Fruit fly (Drosophila melanogaster) whole organism, adult: ENCODE data around the gene Alp9.

Source experiments
- CG11617 ChIP-seq: fragments of 200-800 bp; sonication (Bioruptor generic); optimal IDR thresholded peaks from 2 replicates; lab custom pipeline; 2017; ENCODE audit warnings: mild to moderate bottlenecking, missing biosample characterization, missing genetic modification reagents, missing genetic modification characterization
- CG12768 ChIP-seq: fragments of 200-800 bp; sonication (Bioruptor generic); optimal IDR thresholded peaks from 2 replicates; lab custom pipeline; 2017; ENCODE audit warnings: missing biosample characterization, missing genetic modification characterization, mild to moderate bottlenecking, moderate library complexity, missing genetic modification reagents
- CG14711 ChIP-seq: fragments of 200-800 bp; sonication (Bioruptor generic); optimal IDR thresholded peaks from 2 replicates; lab custom pipeline; 2018; ENCODE audit warnings: missing biosample characterization, mild to moderate bottlenecking, missing genetic modification characterization, moderate library complexity
- CG1620 ChIP-seq: fragments of 200-800 bp; sonication (Bioruptor generic); optimal IDR thresholded peaks from 2 replicates; lab custom pipeline; 2016; ENCODE audit warnings: missing biosample characterization, missing genetic modification characterization
- CG33017 ChIP-seq: fragments of 200-800 bp; sonication (Bioruptor generic); optimal IDR thresholded peaks from 2 replicates; lab custom pipeline; 2018; ENCODE audit warnings: missing biosample characterization, mild to moderate bottlenecking, missing genetic modification characterization, moderate library complexity
- CG5204 ChIP-seq: fragments of 200-800 bp; sonication (Bioruptor generic); optimal IDR thresholded peaks from 2 replicates; lab custom pipeline; 2016; ENCODE audit warnings: missing biosample characterization, missing genetic modification characterization
- CG7045 ChIP-seq: fragments of 200-800 bp; sonication (Bioruptor generic); optimal IDR thresholded peaks from 2 replicates; lab custom pipeline; 2017; ENCODE audit warnings: missing biosample characterization, mild to moderate bottlenecking, missing genetic modification characterization
- CG7101 ChIP-seq: fragments of 200-800 bp; sonication (Bioruptor generic); optimal IDR thresholded peaks from 2 replicates; lab custom pipeline; 2018; ENCODE audit warnings: missing biosample characterization, mild to moderate bottlenecking, missing genetic modification characterization, moderate library complexity
- Clk ChIP-seq: fragments of 200-800 bp; sonication (Bioruptor generic); optimal IDR thresholded peaks from 2 replicates; lab custom pipeline; 2017; ENCODE audit warnings: missing biosample characterization, missing genetic modification characterization
- Crg-1 ChIP-seq: fragments of 200-800 bp; sonication (Bioruptor generic); optimal IDR thresholded peaks from 2 replicates; lab custom pipeline; 2016; ENCODE audit warnings: missing biosample characterization, missing genetic modification characterization
- Hr96 ChIP-seq: fragments of 200-800 bp; sonication (Bioruptor generic); optimal IDR thresholded peaks from 2 replicates; lab custom pipeline; 2016; ENCODE audit warnings: missing biosample characterization, missing genetic modification characterization
- Mnt ChIP-seq: fragments of 200-800 bp; sonication (Bioruptor generic); optimal IDR thresholded peaks from 2 replicates; lab custom pipeline; 2016; ENCODE audit warnings: missing biosample characterization, mild to moderate bottlenecking, missing genetic modification characterization
- cic ChIP-seq: fragments of 200-800 bp; sonication (Bioruptor generic); optimal IDR thresholded peaks from 2 replicates; lab custom pipeline; 2017; ENCODE audit warnings: missing biosample characterization, mild to moderate bottlenecking, missing genetic modification characterization, moderate library complexity
- cnc ChIP-seq, 2 experiments: fragments of >200 bp; optimal IDR thresholded peaks; 2 replicates each; lab custom pipeline; 2017
- kay ChIP-seq: fragments of 200-800 bp; sonication (Bioruptor generic); peaks from one replicate; lab custom pipeline; 2016; ENCODE audit warnings: missing biosample characterization, missing genetic modification characterization, borderline replicate concordance
- ovo ChIP-seq: fragments of 200-800 bp; sonication (Bioruptor generic); optimal IDR thresholded peaks from 2 replicates; lab custom pipeline; 2016; ENCODE audit warnings: missing biosample characterization, missing genetic modification characterization
- pad ChIP-seq: fragments of 200-800 bp; sonication (Bioruptor generic); optimal IDR thresholded peaks from 3 replicates; lab custom pipeline; 2017; ENCODE audit warnings: missing biosample characterization, missing genetic modification characterization, mild to moderate bottlenecking, moderate library complexity, missing genetic modification reagents
- tj ChIP-seq: fragments of 200-800 bp; sonication (Bioruptor generic); optimal IDR thresholded peaks from 3 replicates; lab custom pipeline; 2017; ENCODE audit warnings: missing biosample characterization, mild to moderate bottlenecking, missing genetic modification characterization, moderate library complexity
- toe ChIP-seq: fragments of 200-800 bp; sonication (Bioruptor generic); optimal IDR thresholded peaks from 2 replicates; lab custom pipeline; 2016; ENCODE audit warnings: missing biosample characterization, missing genetic modification characterization

Gene Alp9

dm6 chr3L:5625121-5625667, 29.9 kb downstream of the Alp9 start:
- TF ChIP-seq Clk (GFP tag; lab: Kevin White, UChicago) (no peak), kay (no peak), cnc (optimal IDR thresholded peaks at IDR 0.05; lab: Kevin White, UChicago) (no peak), CG5204 (GFP tag; lab: Kevin White, UChicago) (no peak), tj (no peak), Mnt (no peak), CG7101 (tag; lab: Kevin White, UChicago) (no peak)

dm6 chr3L:5626465-5626864, 31.1 kb downstream of the Alp9 start:
- no peak for TF ChIP-seq Crg-1 (GFP tag; lab: Kevin White, UChicago)
- TF ChIP-seq CG11617 (GFP tag; lab: Kevin White, UChicago), result no peak

- TF ChIP-seq Clk (GFP tag; lab: Kevin White, UChicago) (no peak), CG5204 (GFP tag; lab: Kevin White, UChicago) (no peak), cic (GFP tag; lab: Kevin White, UChicago) (no peak), cnc (optimal IDR thresholded peaks at IDR 0.05; lab: Kevin White, UChicago) (no peak), CG7101 (tag; lab: Kevin White, UChicago) (no peak), CG14711 (tag; lab: Kevin White, UChicago) (no peak), CG1620 (GFP tag; lab: Kevin White, UChicago) (no peak), Crg-1 (GFP tag; lab: Kevin White, UChicago) (no peak), Hr96 (GFP tag; lab: Kevin White, UChicago) (no peak), CG33017 (tag; lab: Kevin White, UChicago) (no peak)
Observed at dm6 chr3L:5627816-5628215, 32.5 kb downstream of the Alp9 start.

dm6 chr3L:5630176-5630583, 34.8 kb downstream of the Alp9 start:
- TF ChIP-seq toe (GFP tag; lab: Kevin White, UChicago), result peak; percentile 32
- no peak for TF ChIP-seq ovo (GFP tag; lab: Kevin White, UChicago)
- peak; percentile 76 for TF ChIP-seq kay

dm6 chr3L:5630608-5631080, 35.3 kb downstream of the Alp9 start, which contains the start of gene Blimp-1:
Gene Blimp-1, plus strand, starts transcription at chr3L:5630983.
- peak; percentile 5 for TF ChIP-seq CG12768
- peak; percentile 13 for TF ChIP-seq Clk (GFP tag; lab: Kevin White, UChicago)
- no peak for TF ChIP-seq CG11617 (GFP tag; lab: Kevin White, UChicago)
- no peak for TF ChIP-seq CG7101 (tag; lab: Kevin White, UChicago)
- TF ChIP-seq Mnt, result peak; percentile 31
- peak; percentile 50 for TF ChIP-seq cic (GFP tag; lab: Kevin White, UChicago)

- TF ChIP-seq Mnt (no peak), CG14711 (tag; lab: Kevin White, UChicago) (no peak), kay (peak; percentile 78), CG33017 (tag; lab: Kevin White, UChicago) (no peak), CG5204 (GFP tag; lab: Kevin White, UChicago) (no peak)
Observed at dm6 chr3L:5631917-5632316, 36.6 kb downstream of the Alp9 start.

dm6 chr3L:5633247-5634187, 38.2 kb downstream of the Alp9 start:
- TF ChIP-seq toe (GFP tag; lab: Kevin White, UChicago) (no peak), cnc (optimal IDR thresholded peaks at IDR 0.05; lab: Kevin White, UChicago) (no peak), Clk (GFP tag; lab: Kevin White, UChicago) (no peak)

dm6 chr3L:5634188-5634894, 39.0 kb downstream of the Alp9 start:
- TF ChIP-seq CG7045 (GFP tag; lab: Kevin White, UChicago) (no peak), toe (GFP tag; lab: Kevin White, UChicago) (no peak), cic (GFP tag; lab: Kevin White, UChicago) (no peak), CG14711 (tag; lab: Kevin White, UChicago) (no peak), pad (GFP tag; lab: Kevin White, UChicago) (no peak), CG5204 (GFP tag; lab: Kevin White, UChicago) (no peak)
